Worm (Caenorhabditis elegans): ENCODE data around the gene bgnt-1.4.

Gene bgnt-1.4

DNA sequence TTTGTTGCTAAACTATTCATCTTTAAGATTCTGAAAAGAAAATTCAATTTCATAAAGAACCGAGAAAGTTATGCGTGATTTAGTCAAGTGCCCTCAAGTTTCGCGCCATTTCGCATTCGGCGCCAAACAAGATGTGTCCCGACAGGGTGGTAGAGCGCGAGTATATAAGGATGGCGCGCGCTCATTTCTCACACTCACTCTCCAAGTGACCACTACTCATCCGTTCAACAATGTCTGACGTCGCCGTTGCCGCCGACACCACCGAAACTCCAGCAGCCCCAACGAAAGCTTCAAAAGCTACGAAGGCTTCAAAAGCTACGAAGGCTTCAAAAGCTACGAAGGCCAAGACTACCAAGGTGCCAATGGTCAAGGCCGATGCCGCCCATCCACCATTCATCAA, 6.7 kb upstream of the bgnt-1.4 start, which contains the start of gene hil-4:
Gene hil-4, plus strand, starts transcription at position 191 of the 400 bp plus-strand sequence.
- no peak for TF ChIP-seq T26A8.4 (GFP tag; IDR thresholded peaks at IDR 0.05)
- TF ChIP-seq lin-15B (tag; optimal IDR thresholded peaks at IDR 0.05), result no peak
- TF ChIP-seq vab-7 (GFP tag; IDR thresholded peaks at IDR 0.05), result no peak
- TF ChIP-seq duxl-1 (tag; optimal IDR thresholded peaks at IDR 0.05; ENCODE audit: poor library complexity), result no peak
- no peak for TF ChIP-seq nhr-102 (tag; optimal IDR thresholded peaks at IDR 0.05)
- no peak for TF ChIP-seq nhr-237 (tag; optimal IDR thresholded peaks at IDR 0.05)
- TF ChIP-seq saeg-2 (GFP tag; IDR thresholded peaks at IDR 0.05), result no peak
- peak; percentile 22; the same call in 1 of the 2 replicates for TF ChIP-seq lin-38 (GFP tag; IDR thresholded peaks at IDR 0.05)
- no peak for TF ChIP-seq unc-39 (tag; optimal IDR thresholded peaks at IDR 0.05)
- no peak for TF ChIP-seq snpc-4 (tag; optimal IDR thresholded peaks at IDR 0.05)
- TF ChIP-seq mdt-29 (GFP tag; IDR thresholded peaks at IDR 0.05), result no peak
- no peak for TF ChIP-seq arid-1 (GFP tag; conservative IDR thresholded peaks at IDR 0.05)
- no peak for TF ChIP-seq daf-8 (GFP tag; IDR thresholded peaks at IDR 0.05)
- TF ChIP-seq mxl-3 (GFP tag; optimal IDR thresholded peaks at IDR 0.05), result no peak
- TF ChIP-seq gei-8 (GFP tag; optimal IDR thresholded peaks at IDR 0.05), result no peak
- no peak for TF ChIP-seq lin-13 (GFP tag; optimal IDR thresholded peaks at IDR 0.05)
- TF ChIP-seq lim-7 (GFP tag; IDR thresholded peaks at IDR 0.05), result peak; percentile 45; the same call in 1 of the 2 replicates
- TF ChIP-seq nhr-28 (tag; optimal IDR thresholded peaks at IDR 0.05), result no peak
- TF ChIP-seq cey-2 (tag; optimal IDR thresholded peaks at IDR 0.05; ENCODE audit: borderline replicate concordance, insufficient read depth), result no peak
- no peak for TF ChIP-seq ctbp-1 (GFP tag; IDR thresholded peaks at IDR 0.05)
- TF ChIP-seq nhr-6 (tag; optimal IDR thresholded peaks at IDR 0.05), result no peak
- TF ChIP-seq nhr-25 (tag; optimal IDR thresholded peaks at IDR 0.05; ENCODE audit: borderline replicate concordance, insufficient read depth), result no peak
- no peak for TF ChIP-seq mdl-1 (tag; optimal IDR thresholded peaks at IDR 0.05)
- no peak for TF ChIP-seq F49E8.2 (tag; optimal IDR thresholded peaks at IDR 0.05; ENCODE audit: borderline replicate concordance)
- TF ChIP-seq spr-3 (GFP tag; optimal IDR thresholded peaks at IDR 0.05), result no peak
- no peak for TF ChIP-seq unc-62 (GFP tag; optimal IDR thresholded peaks at IDR 0.05 in 1 of 2)
- TF ChIP-seq unc-62 (tag; optimal IDR thresholded peaks at IDR 0.05), result no peak
- TF ChIP-seq daf-16 (GFP tag; optimal IDR thresholded peaks at IDR 0.05), result no peak
- TF ChIP-seq daf-16 (tag; optimal IDR thresholded peaks at IDR 0.05), result no peak
- TF ChIP-seq Y5F2A.4 (GFP tag; optimal IDR thresholded peaks at IDR 0.05), result no peak
- no peak for TF ChIP-seq R02D3.7 (tag; optimal IDR thresholded peaks at IDR 0.05)
- no peak for TF ChIP-seq lin-1 (GFP tag; IDR thresholded peaks at IDR 0.05)
- peak; percentile 7 for TF ChIP-seq unc-130 (GFP tag; optimal IDR thresholded peaks at IDR 0.05)
- no peak for TF ChIP-seq lin-39 (tag; optimal IDR thresholded peaks at IDR 0.05)
- no peak for TF ChIP-seq ceh-62 (tag; optimal IDR thresholded peaks at IDR 0.05)
- no peak for TF ChIP-seq ZK546.5 (tag; optimal IDR thresholded peaks at IDR 0.05)
- TF ChIP-seq egl-43 (GFP tag; IDR thresholded peaks at IDR 0.05), result 0 out of 2 replicates have a peak, but pooled peaks have one; percentile 67
- TF ChIP-seq attf-4 (tag; optimal IDR thresholded peaks at IDR 0.05), result no peak
- TF ChIP-seq snpc-1.2 (GFP tag; IDR thresholded peaks at IDR 0.05), result 0 out of 2 replicates have a peak, but pooled peaks have one; percentile 25
- TF ChIP-seq zag-1 (tag; optimal IDR thresholded peaks at IDR 0.05), result no peak
- no peak for TF ChIP-seq nhr-10 (tag; optimal IDR thresholded peaks at IDR 0.05)
- no peak for TF ChIP-seq hlh-30 (tag; optimal IDR thresholded peaks at IDR 0.05; ENCODE audit: insufficient read depth)
- TF ChIP-seq zip-2 (tag; optimal IDR thresholded peaks at IDR 0.05), result no peak
- peak; percentile 54; the same call in 1 of the 2 replicates for TF ChIP-seq ceh-44 (GFP tag; IDR thresholded peaks at IDR 0.05)
- TF ChIP-seq mes-2 (tag; optimal IDR thresholded peaks at IDR 0.05; ENCODE audit: poor library complexity, severe bottlenecking), result no peak
- peak; percentile 59 for TF ChIP-seq Y48G9A.11 (GFP tag; IDR thresholded peaks at IDR 0.05)
- TF ChIP-seq aha-1 (tag), result peak; percentile 73

Data from whole organism, L4 larva.